Worm (Caenorhabditis elegans) whole organism, L1 larva: ENCODE measurements around the gene C04G6.11.

Experiments used
- blmp-1 ChIP-seq: fragments of 150-350 bp; optimal IDR thresholded peaks from 2 replicates; lab custom pipeline; 2014; ENCODE audit warnings: missing biosample characterization, missing genetic modification characterization
- grh-1 ChIP-seq: fragments of 200-800 bp; sonication (Bioruptor generic); IDR thresholded peaks from 2 replicates; pipeline ENCODE4 v1.3.6; 2022; ENCODE audit warnings: missing genetic modification reagents, missing genetic modification characterization, missing compliant biosample characterization
- nhr-19 ChIP-seq: fragments of 200-800 bp; sonication (Bioruptor generic); conservative IDR thresholded peaks from 2 replicates; pipeline ENCODE4 v1.3.6; 2022; ENCODE audit warnings: missing genetic modification characterization, missing compliant biosample characterization
- sox-4 ChIP-seq: sonication (generic microtip); optimal IDR thresholded peaks from 2 replicates; lab custom pipeline; 2016; ENCODE audit warnings: missing genetic modification characterization, missing compliant biosample characterization
- sptf-1 ChIP-seq: fragments of 150-350 bp; optimal IDR thresholded peaks from 2 replicates; lab custom pipeline; 2014; ENCODE audit warnings: missing biosample characterization, missing genetic modification characterization

DNA sequence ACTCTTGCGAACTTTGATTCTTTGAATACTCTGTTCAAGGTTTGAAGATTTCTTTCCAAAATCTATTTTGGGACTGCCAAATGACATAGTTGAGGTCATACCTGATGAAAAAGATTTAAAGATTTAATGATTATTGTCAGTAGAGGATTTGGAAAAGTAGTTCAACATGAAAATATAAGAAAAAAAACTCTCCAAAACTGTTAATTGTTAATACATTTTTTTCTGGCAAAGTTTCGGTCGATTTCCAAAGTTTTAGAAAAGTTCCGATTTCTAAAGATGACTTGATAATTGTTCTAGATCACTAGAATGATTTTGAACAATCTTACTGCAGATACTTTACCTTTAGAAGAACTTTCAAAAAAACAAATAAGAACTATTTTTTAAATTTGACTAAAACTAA, 32.4 kb downstream of the C04G6.11 start, which contains the start of gene C27A2.7:
- no peak for TF ChIP-seq sox-4 (tag; lab: Kevin White, UChicago)
- no peak for TF ChIP-seq grh-1 (GFP tag; lab: Robert Waterston, UW)
- TF ChIP-seq nhr-19 (GFP tag; lab: Robert Waterston, UW), result no peak
- no peak for TF ChIP-seq blmp-1
- no peak for TF ChIP-seq sptf-1
